Fruit fly (Drosophila melanogaster) whole organism, prepupa: ENCODE measurements around the gene Indy-2.

ENCODE experiments used
- CG11762 ChIP-seq: fragments of 200-800 bp; sonication (Bioruptor generic); optimal IDR thresholded peaks from 3 replicates; lab custom pipeline; 2016; ENCODE audit warnings: missing biosample characterization, missing genetic modification characterization; ENCODE audit not compliant: insufficient read depth
- CG11902 ChIP-seq: fragments of 200-800 bp; sonication (Bioruptor generic); optimal IDR thresholded peaks from 3 replicates; lab custom pipeline; 2016; ENCODE audit warnings: missing biosample characterization, missing genetic modification characterization
- CG15336 ChIP-seq: fragments of 200-800 bp; sonication (Bioruptor generic); IDR thresholded peaks from 2 replicates; pipeline ENCODE4 v1.3.6; 2022; ENCODE audit warnings: missing biosample characterization, missing genetic modification characterization
- CG16779 ChIP-seq: fragments of 200-800 bp; sonication (Bioruptor generic); optimal IDR thresholded peaks from 3 replicates; lab custom pipeline; 2017; ENCODE audit warnings: missing biosample characterization, mild to moderate bottlenecking, missing genetic modification characterization
- CG6854 ChIP-seq: fragments of 200-800 bp; sonication (Bioruptor generic); optimal IDR thresholded peaks from 2 replicates; lab custom pipeline; 2017; ENCODE audit warnings: missing biosample characterization, mild to moderate bottlenecking, missing genetic modification characterization
- CG7368 ChIP-seq: fragments of 200-800 bp; sonication (Bioruptor generic); optimal IDR thresholded peaks from 3 replicates; lab custom pipeline; 2016; ENCODE audit warnings: missing biosample characterization, missing genetic modification characterization
- Eip75B ChIP-seq: fragments of 200-800 bp; sonication (Bioruptor generic); optimal IDR thresholded peaks from 3 replicates; lab custom pipeline; 2016; ENCODE audit warnings: missing biosample characterization, missing genetic modification characterization
- Eip78C ChIP-seq: fragments of 200-800 bp; sonication (Bioruptor generic); peaks from one replicate; lab custom pipeline; 2016; ENCODE audit warnings: missing biosample characterization, missing genetic modification characterization
- Ets96B ChIP-seq: fragments of 200-800 bp; optimal IDR thresholded peaks from 2 replicates; lab custom pipeline; 2019; ENCODE audit warnings: missing biosample characterization, mild to moderate bottlenecking, missing genetic modification characterization, moderate library complexity
- Lpt ChIP-seq: fragments of 200-800 bp; sonication (Bioruptor generic); optimal IDR thresholded peaks from 3 replicates; lab custom pipeline; 2016; ENCODE audit warnings: missing biosample characterization, missing genetic modification characterization
- OdsH ChIP-seq: fragments of 200-800 bp; sonication (Bioruptor generic); optimal IDR thresholded peaks from 3 replicates; lab custom pipeline; 2016; ENCODE audit warnings: missing biosample characterization, missing genetic modification characterization
- fd85E ChIP-seq: fragments of 200-800 bp; sonication (Bioruptor generic); optimal IDR thresholded peaks from 3 replicates; lab custom pipeline; 2016; ENCODE audit warnings: missing biosample characterization, missing genetic modification characterization
- spab ChIP-seq: fragments of 200-800 bp; sonication (Bioruptor generic); optimal IDR thresholded peaks from 2 replicates; lab custom pipeline; 2017; ENCODE audit warnings: missing biosample characterization, mild to moderate bottlenecking, missing genetic modification characterization, missing genetic modification reagents
- svp ChIP-seq: fragments of 200-800 bp; sonication (Bioruptor generic); peaks from one replicate; lab custom pipeline; 2016; ENCODE audit warnings: missing biosample characterization, missing genetic modification characterization

DNA sequence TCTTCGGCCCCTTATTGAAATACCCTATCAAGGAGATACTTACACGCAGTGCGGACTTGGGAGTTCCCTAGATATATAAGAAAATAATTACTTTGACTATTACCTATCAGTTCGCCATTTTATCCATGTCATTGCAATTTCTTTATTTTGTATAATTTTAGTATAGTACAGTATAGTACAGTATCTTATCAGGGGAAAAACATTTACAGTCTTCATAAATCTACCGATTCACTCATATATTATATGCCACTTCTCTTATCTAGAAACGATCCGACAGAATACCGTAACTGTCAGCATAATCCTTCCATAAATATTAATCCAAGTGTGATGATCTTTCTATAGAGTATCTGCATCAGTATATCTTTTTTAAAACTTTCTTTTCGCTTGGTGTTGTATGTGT is 46.1 kb upstream of the Indy-2 start:
- no peak for TF ChIP-seq CG6854 (GFP tag; lab: Kevin White, UChicago)
- peak; percentile 44 for TF ChIP-seq Lpt (GFP tag; lab: Kevin White, UChicago)
- TF ChIP-seq Ets96B (tag; lab: Kevin White, UChicago), result no peak
- TF ChIP-seq Eip75B (GFP tag; lab: Kevin White, UChicago), result peak; percentile 12
- TF ChIP-seq CG11902 (GFP tag; lab: Kevin White, UChicago), result no peak
- no peak for TF ChIP-seq CG11762 (GFP tag; lab: Kevin White, UChicago)
- TF ChIP-seq svp (GFP tag; lab: Kevin White, UChicago), result peak; percentile 17
- no peak for TF ChIP-seq CG7368
- no peak for TF ChIP-seq CG16779 (tag; lab: Kevin White, UChicago)
- no peak; the same call in 1 of the 2 replicates for TF ChIP-seq CG15336 (GFP tag; lab: Robert Waterston, UW)
- peak; percentile 37 for TF ChIP-seq OdsH
- TF ChIP-seq fd85E, result no peak
- TF ChIP-seq Eip78C (GFP tag; lab: Kevin White, UChicago), result peak; percentile 84
- TF ChIP-seq spab (GFP tag; lab: Kevin White, UChicago), result peak; percentile 9
